Worm (Caenorhabditis elegans) whole organism, L1 larva: Measurements from ENCODE around the gene F58F6.5.
"Not testable (repeated sequence)": the region's sequence is repeated elsewhere in the genome, so short reads cannot be mapped to it uniquely, and the experiment has no call there.

Source experiments
- C04F5.9 ChIP-seq: sonication (generic microtip); optimal IDR thresholded peaks from 2 replicates; lab custom pipeline; 2016; ENCODE audit warnings: missing genetic modification characterization, missing compliant biosample characterization
- C16A3.4 ChIP-seq: fragments of 150-350 bp; optimal IDR thresholded peaks from 2 replicates; lab custom pipeline; 2014; ENCODE audit warnings: missing biosample characterization, missing genetic modification characterization
- C34B4.2 ChIP-seq: sonication (generic microtip); optimal IDR thresholded peaks from 2 replicates; lab custom pipeline; 2017; ENCODE audit warnings: mild to moderate bottlenecking, missing genetic modification characterization, missing compliant biosample characterization
- F16B12.6 ChIP-seq: fragments of 150-350 bp; optimal IDR thresholded peaks from 2 replicates; lab custom pipeline; 2014; ENCODE audit warnings: missing biosample characterization, missing genetic modification characterization
- Y116A8C.19 ChIP-seq: sonication (generic microtip); optimal IDR thresholded peaks from 2 replicates; lab custom pipeline; 2016; ENCODE audit warnings: missing compliant biosample characterization, missing genetic modification characterization, borderline replicate concordance
- aha-1 ChIP-seq: fragments of 150-350 bp; optimal IDR thresholded peaks from 2 replicates; lab custom pipeline; 2014; ENCODE audit warnings: missing biosample characterization, missing genetic modification characterization
- alr-1 ChIP-seq: fragments of 200-800 bp; sonication (Bioruptor generic); optimal IDR thresholded peaks from 2 replicates; lab custom pipeline; 2018; ENCODE audit warnings: borderline replicate concordance, mild to moderate bottlenecking, missing genetic modification characterization, missing compliant biosample characterization
- aly-2 ChIP-seq: fragments of 150-350 bp; optimal IDR thresholded peaks from 2 replicates; lab custom pipeline; 2014; ENCODE audit warnings: missing biosample characterization, missing genetic modification characterization
- ama-1 ChIP-seq: fragments of 150-350 bp; optimal IDR thresholded peaks from 2 replicates; lab custom pipeline; 2014
- blmp-1 ChIP-seq: fragments of 150-350 bp; optimal IDR thresholded peaks from 2 replicates; lab custom pipeline; 2014; ENCODE audit warnings: missing biosample characterization, missing genetic modification characterization
- ceh-8 ChIP-seq: fragments of 200-800 bp; sonication (Bioruptor generic); optimal IDR thresholded peaks from 2 replicates; lab custom pipeline; 2018; ENCODE audit warnings: mild to moderate bottlenecking, missing genetic modification characterization, moderate library complexity, missing compliant biosample characterization
- ceh-82 ChIP-seq, 3 experiments: fragments of 150-350 bp in 1 of 3; sonication (generic microtip) in 2 of 3; optimal IDR thresholded peaks; 2 replicates each; lab custom pipeline; 2014 to 2017; ENCODE audit warnings: missing biosample characterization in 3 of 3, missing genetic modification characterization in 3 of 3
- ceh-88 ChIP-seq: fragments of 200-800 bp; sonication (Bioruptor generic); IDR thresholded peaks from 2 replicates; pipeline ENCODE4 v1.3.6; 2022; ENCODE audit warnings: missing genetic modification characterization, missing compliant biosample characterization
- ceh-90 ChIP-seq: sonication (generic microtip); optimal IDR thresholded peaks from 2 replicates; lab custom pipeline; 2016; ENCODE audit warnings: missing genetic modification characterization, missing compliant biosample characterization
- dpl-1 ChIP-seq, 3 experiments: fragments of 150-350 bp in 2 of 3; sonication (generic microtip) in 1 of 3; optimal IDR thresholded peaks; 2 replicates each; lab custom pipeline; 2014 to 2017; ENCODE audit warnings: missing biosample characterization in 3 of 3, missing genetic modification characterization in 3 of 3, missing genetic modification reagents in 3 of 3
- efl-3 ChIP-seq: fragments of 200-800 bp; sonication (Bioruptor generic); optimal IDR thresholded peaks from 2 replicates; lab custom pipeline; 2018; ENCODE audit warnings: mild to moderate bottlenecking, missing genetic modification characterization, missing compliant biosample characterization
- egl-13 ChIP-seq: sonication (generic microtip); optimal IDR thresholded peaks from 2 replicates; lab custom pipeline; 2016; ENCODE audit warnings: missing genotype, missing genetic modification reagents, missing genetic modification characterization, missing compliant biosample characterization
- fkh-10 ChIP-seq: sonication (generic microtip); optimal IDR thresholded peaks from 2 replicates; lab custom pipeline; 2017; ENCODE audit warnings: missing biosample characterization, missing genetic modification reagents, missing genetic modification characterization
- fkh-4 ChIP-seq: sonication (generic microtip); optimal IDR thresholded peaks from 2 replicates; lab custom pipeline; 2016; ENCODE audit warnings: missing compliant biosample characterization, missing genetic modification characterization, borderline replicate concordance
- fos-1 ChIP-seq: fragments of 150-350 bp; optimal IDR thresholded peaks from 2 replicates; lab custom pipeline; 2014; ENCODE audit warnings: missing biosample characterization, missing genetic modification characterization
- grh-1 ChIP-seq: fragments of 200-800 bp; sonication (Bioruptor generic); IDR thresholded peaks from 2 replicates; pipeline ENCODE4 v1.3.6; 2022; ENCODE audit warnings: missing genetic modification reagents, missing genetic modification characterization, missing compliant biosample characterization
- irx-1 ChIP-seq: sonication (generic microtip); optimal IDR thresholded peaks from 2 replicates; lab custom pipeline; 2016; ENCODE audit warnings: missing genetic modification characterization, missing compliant biosample characterization
- isw-1 ChIP-seq: fragments of 200-800 bp; sonication (Bioruptor generic); IDR thresholded peaks from 2 replicates; pipeline ENCODE4 v1.3.6; 2022; ENCODE audit warnings: missing genetic modification characterization, missing compliant biosample characterization
- lin-13 ChIP-seq: fragments of 150-350 bp; optimal IDR thresholded peaks from 2 replicates; lab custom pipeline; 2014; ENCODE audit warnings: missing biosample characterization, missing genetic modification reagents, missing genetic modification characterization
- lin-14 ChIP-seq: fragments of 200-800 bp; sonication (Bioruptor generic); optimal IDR thresholded peaks from 2 replicates; lab custom pipeline; 2018; ENCODE audit warnings: mild to moderate bottlenecking, missing genetic modification characterization, moderate library complexity, missing compliant biosample characterization
- lin-35 ChIP-seq, 2 experiments: fragments of 150-350 bp; optimal IDR thresholded peaks; 2 replicates each; lab custom pipeline; 2014; ENCODE audit warnings: missing biosample characterization in 2 of 2, missing genetic modification characterization in 2 of 2, missing genetic modification reagents in 2 of 2
- lin-39 ChIP-seq: fragments of 150-350 bp; optimal IDR thresholded peaks from 2 replicates; lab custom pipeline; 2014; ENCODE audit warnings: missing biosample characterization, missing genetic modification reagents, missing genetic modification characterization
- lir-3 ChIP-seq: sonication (generic microtip); optimal IDR thresholded peaks from 2 replicates; lab custom pipeline; 2016; ENCODE audit warnings: mild to moderate bottlenecking, missing genetic modification characterization, moderate library complexity, missing compliant biosample characterization; ENCODE audit not compliant: poor library complexity
- lsy-2 ChIP-seq, 2 experiments: fragments of 150-350 bp; optimal IDR thresholded peaks; 2 replicates each; lab custom pipeline; 2014; ENCODE audit warnings: missing biosample characterization in 2 of 2, missing genetic modification characterization in 2 of 2
- mab-9 ChIP-seq: fragments of 200-800 bp; sonication (Bioruptor generic); IDR thresholded peaks from 2 replicates; pipeline ENCODE4 v1.3.6; 2022; ENCODE audit warnings: missing genetic modification reagents, missing genetic modification characterization, missing compliant biosample characterization
- mdl-1 ChIP-seq, 2 experiments: fragments of 150-350 bp; optimal IDR thresholded peaks; 2 replicates each; lab custom pipeline; 2014 to 2017; ENCODE audit warnings: missing biosample characterization in 2 of 2, missing genetic modification characterization in 2 of 2, inconsistent platforms in 1 of 2
- mep-1 ChIP-seq: fragments of 150-350 bp; optimal IDR thresholded peaks from 2 replicates; lab custom pipeline; 2014; ENCODE audit warnings: missing biosample characterization, missing genetic modification characterization
- nhr-19 ChIP-seq: fragments of 200-800 bp; sonication (Bioruptor generic); conservative IDR thresholded peaks from 2 replicates; pipeline ENCODE4 v1.3.6; 2022; ENCODE audit warnings: missing genetic modification characterization, missing compliant biosample characterization
- nhr-77 ChIP-seq: fragments of 150-350 bp; optimal IDR thresholded peaks from 2 replicates; lab custom pipeline; 2014; ENCODE audit warnings: missing biosample characterization, missing genetic modification characterization
- nhr-85 ChIP-seq: sonication (generic microtip); peaks from one replicate; lab custom pipeline; 2016; ENCODE audit warnings: missing genetic modification characterization, inconsistent platforms, missing compliant biosample characterization
- nhr-90 ChIP-seq: sonication (generic microtip); optimal IDR thresholded peaks from 2 replicates; lab custom pipeline; 2016; ENCODE audit warnings: mild to moderate bottlenecking, missing genetic modification characterization, missing compliant biosample characterization; ENCODE audit not compliant: poor library complexity
- pag-3 ChIP-seq: sonication (generic microtip); optimal IDR thresholded peaks from 2 replicates; lab custom pipeline; 2017; ENCODE audit warnings: missing genetic modification characterization, mild to moderate bottlenecking, missing compliant biosample characterization, antibody characterized with exemption, borderline replicate concordance; ENCODE audit not compliant: insufficient read depth
- pqm-1 ChIP-seq: sonication (generic microtip); optimal IDR thresholded peaks from 3 replicates; lab custom pipeline; 2017; ENCODE audit warnings: missing biosample characterization, missing genetic modification characterization
- skn-1 ChIP-seq: fragments of 150-350 bp; optimal IDR thresholded peaks from 2 replicates; lab custom pipeline; 2014; ENCODE audit warnings: missing biosample characterization, missing genetic modification characterization
- sptf-1 ChIP-seq: fragments of 150-350 bp; optimal IDR thresholded peaks from 2 replicates; lab custom pipeline; 2014; ENCODE audit warnings: missing biosample characterization, missing genetic modification characterization
- sup-37 ChIP-seq: fragments of 200-800 bp; sonication (Bioruptor generic); optimal IDR thresholded peaks from 2 replicates; lab custom pipeline; 2018; ENCODE audit warnings: mild to moderate bottlenecking, missing genetic modification characterization, missing compliant biosample characterization
- swsn-7 ChIP-seq: sonication (generic microtip); optimal IDR thresholded peaks from 2 replicates; lab custom pipeline; 2016; ENCODE audit warnings: missing genetic modification characterization, missing compliant biosample characterization
- tbx-2 ChIP-seq: sonication (generic microtip); optimal IDR thresholded peaks from 2 replicates; lab custom pipeline; 2016; ENCODE audit warnings: missing genetic modification characterization, missing compliant biosample characterization
- unc-130 ChIP-seq: fragments of 150-350 bp; optimal IDR thresholded peaks from 2 replicates; lab custom pipeline; 2017; ENCODE audit warnings: missing biosample characterization, missing genetic modification characterization, inconsistent platforms
- unc-30 ChIP-seq: sonication (generic microtip); optimal IDR thresholded peaks from 2 replicates; lab custom pipeline; 2017; ENCODE audit warnings: missing biosample characterization, missing genetic modification characterization
- unc-86 ChIP-seq: sonication (generic microtip); optimal IDR thresholded peaks from 2 replicates; lab custom pipeline; 2016; ENCODE audit warnings: missing genetic modification characterization, missing compliant biosample characterization
- zag-1 ChIP-seq: fragments of 150-350 bp; optimal IDR thresholded peaks from 2 replicates; lab custom pipeline; 2014; ENCODE audit warnings: missing biosample characterization, missing genetic modification characterization
- zip-4 ChIP-seq: fragments of 200-800 bp; sonication (Bioruptor generic); optimal IDR thresholded peaks from 2 replicates; lab custom pipeline; 2018; ENCODE audit warnings: mild to moderate bottlenecking, missing genetic modification characterization, moderate library complexity, missing compliant biosample characterization

The F58F6.5 gene

ce11 chrIV:1343379-1343778, at the start of gene F58F6.5:
Gene F58F6.5 (plus strand): TSS chrIV:1343679.
- TF ChIP-seq ceh-8 (GFP tag; lab: Kevin White, UChicago); unc-30; ama-1 (lab: Kevin White, UChicago): not testable (repeated sequence)

ce11 chrIV:1298984-1299383, 44.5 kb upstream of the F58F6.5 start:
- no peak for TF ChIP-seq sup-37 (GFP tag; lab: Kevin White, UChicago)

- no peak for TF ChIP-seq swsn-7 (tag; lab: Kevin White, UChicago)
- TF ChIP-seq unc-86 (tag; lab: Kevin White, UChicago), result peak; percentile 32
- no peak for TF ChIP-seq zip-4
- peak; percentile 88 to 93 for TF ChIP-seq lin-35 (GFP tag; optimal IDR thresholded peaks at IDR 0.05; lab: Kevin White, UChicago)
- TF ChIP-seq dpl-1 (GFP tag; optimal IDR thresholded peaks at IDR 0.05; lab: Kevin White, UChicago), result peak; percentile 90 to 92 (median 92)
- TF ChIP-seq ceh-82 (tag; optimal IDR thresholded peaks at IDR 0.05; lab: Kevin White, UChicago), result peak; percentile 46 to 70 (median 62)
- peak; percentile 57 for TF ChIP-seq isw-1 (GFP tag; lab: Robert Waterston, UW)
- TF ChIP-seq grh-1 (GFP tag; lab: Robert Waterston, UW), result no peak
- peak in 1 of 2 experiments; percentile 31 for TF ChIP-seq mdl-1 (tag; optimal IDR thresholded peaks at IDR 0.05; lab: Kevin White, UChicago)
- TF ChIP-seq C34B4.2 (tag; lab: Kevin White, UChicago), result no peak
- TF ChIP-seq nhr-77 (tag; lab: Kevin White, UChicago), result peak; percentile 13
- no peak for TF ChIP-seq C04F5.9 (tag; lab: Kevin White, UChicago)
- peak; percentile 48 for TF ChIP-seq tbx-2
- TF ChIP-seq unc-130 (tag; lab: Kevin White, UChicago), result no peak
- peak; percentile 48 for TF ChIP-seq nhr-85 (tag; lab: Kevin White, UChicago)
- peak; percentile 24 for TF ChIP-seq fkh-4
- TF ChIP-seq ceh-90 (tag; lab: Kevin White, UChicago), result no peak
- TF ChIP-seq C16A3.4 (tag; lab: Kevin White, UChicago), result no peak
- no peak for TF ChIP-seq alr-1
- TF ChIP-seq mab-9 (GFP tag; lab: Robert Waterston, UW), result no peak
- no peak for TF ChIP-seq nhr-90 (tag; lab: Kevin White, UChicago)
- TF ChIP-seq sptf-1 (tag; lab: Kevin White, UChicago), result no peak
- TF ChIP-seq irx-1, result peak; percentile 43
- TF ChIP-seq aly-2 (tag; lab: Kevin White, UChicago), result no peak
- peak; percentile 32 for TF ChIP-seq lin-39 (tag; lab: Kevin White, UChicago)
- TF ChIP-seq F16B12.6, result peak; percentile 33
- peak; percentile 10 for TF ChIP-seq egl-13 (tag; lab: Kevin White, UChicago)
- no peak for TF ChIP-seq ceh-88 (GFP tag; lab: Robert Waterston, UW)
- TF ChIP-seq pqm-1 (tag; lab: Kevin White, UChicago), result no peak
- TF ChIP-seq mep-1 (tag; lab: Kevin White, UChicago), result peak; percentile 43
- TF ChIP-seq unc-30, result no peak
- TF ChIP-seq Y116A8C.19 (tag; lab: Kevin White, UChicago), result no peak
- no peak for TF ChIP-seq lin-14 (GFP tag; lab: Kevin White, UChicago)
- TF ChIP-seq blmp-1, result no peak
- no peak for TF ChIP-seq lir-3
- TF ChIP-seq zag-1 (tag; lab: Kevin White, UChicago), result no peak
- TF ChIP-seq nhr-19 (GFP tag; lab: Robert Waterston, UW), result no peak
- TF ChIP-seq fos-1 (tag; lab: Kevin White, UChicago), result no peak
- TF ChIP-seq lin-13 (GFP tag; lab: Kevin White, UChicago), result peak; percentile 33
- TF ChIP-seq aha-1, result no peak
- peak; percentile 34 for TF ChIP-seq skn-1 (tag; lab: Kevin White, UChicago)
- no peak for TF ChIP-seq efl-3 (GFP tag; lab: Kevin White, UChicago)
- no peak for TF ChIP-seq pag-3
- TF ChIP-seq lsy-2 (tag; optimal IDR thresholded peaks at IDR 0.05; lab: Kevin White, UChicago), result peak; percentile 60 to 66
- no peak for TF ChIP-seq fkh-10 (GFP tag; lab: Kevin White, UChicago)
Observed at ce11 chrIV:1309600-1310207, 33.8 kb upstream of the F58F6.5 start, which contains the start of the genes ddx-46 and F53H1.4. Gene ddx-46 (minus strand): TSS chrIV:1309650. Gene F53H1.4 (plus strand): TSS chrIV:1310166.
